Fruit fly (Drosophila melanogaster) whole organism, embryonic: ENCODE measurements around the gene pigs.

Source experiments
- Antp ChIP-seq: fragments of 200-800 bp; sonication (Bioruptor generic); optimal IDR thresholded peaks from 3 replicates; lab custom pipeline; 2016; ENCODE audit warnings: missing biosample characterization, missing genetic modification characterization
- Atf-2 ChIP-seq: fragments of 200-800 bp; sonication (Bioruptor generic); optimal IDR thresholded peaks from 2 replicates; lab custom pipeline; 2016; ENCODE audit warnings: missing biosample characterization, missing genetic modification characterization
- Atf6 ChIP-seq: fragments of 200-800 bp; sonication (Bioruptor generic); IDR thresholded peaks from 2 replicates; pipeline ENCODE4 v1.3.6; 2022; ENCODE audit warnings: missing biosample characterization, missing genetic modification characterization
- Awh ChIP-seq: fragments of 200-800 bp; sonication (Bioruptor generic); IDR thresholded peaks from 2 replicates; pipeline ENCODE4, ENCODE4 v1.3.6; 2022; ENCODE audit warnings: missing biosample characterization, missing genetic modification characterization
- BEAF-32 ChIP-seq: fragments of 200-800 bp; sonication (Bioruptor generic); optimal IDR thresholded peaks from 3 replicates; lab custom pipeline; 2017; ENCODE audit warnings: missing biosample characterization, missing genetic modification characterization, mild to moderate bottlenecking, moderate library complexity, missing genetic modification reagents
- BtbVII ChIP-seq: fragments of 200-800 bp; sonication (Bioruptor generic); optimal IDR thresholded peaks from 3 replicates; lab custom pipeline; 2017; ENCODE audit warnings: missing biosample characterization, mild to moderate bottlenecking, missing genetic modification characterization
- C15 ChIP-seq: fragments of 200-800 bp; sonication (Bioruptor generic); IDR thresholded peaks from 3 replicates; pipeline ENCODE4 v1.3.6; 2022; ENCODE audit warnings: missing biosample characterization, missing genetic modification characterization
- CG1233 ChIP-seq: fragments of 200-800 bp; sonication (Bioruptor generic); optimal IDR thresholded peaks from 4 replicates; lab custom pipeline; 2018; ENCODE audit warnings: missing biosample characterization, mild to moderate bottlenecking, missing genetic modification characterization
- CG3065 ChIP-seq: fragments of 200-800 bp; sonication (Bioruptor generic); optimal IDR thresholded peaks from 2 replicates; lab custom pipeline; 2016; ENCODE audit warnings: missing biosample characterization, missing genetic modification characterization
- CG34224 ChIP-seq: fragments of 200-800 bp; sonication (Bioruptor generic); IDR thresholded peaks from 3 replicates; pipeline ENCODE4 v1.3.6; 2022; ENCODE audit warnings: missing biosample characterization, missing genetic modification characterization; ENCODE audit not compliant: partially characterized antibody
- CG4360 ChIP-seq: fragments of 200-800 bp; sonication (Bioruptor generic); IDR thresholded peaks from 2 replicates; pipeline ENCODE4 v1.3.6; 2022; ENCODE audit warnings: missing biosample characterization, missing genetic modification characterization
- CG4404 ChIP-seq: fragments of 200-800 bp; sonication (Bioruptor generic); IDR thresholded peaks from 2 replicates; pipeline ENCODE4 v1.3.6; 2022; ENCODE audit warnings: missing biosample characterization, missing genetic modification characterization
- CG4730 ChIP-seq: fragments of 200-800 bp; sonication (Bioruptor generic); IDR thresholded peaks from 2 replicates; pipeline ENCODE4 v1.3.6; 2022; ENCODE audit warnings: missing biosample characterization, missing genetic modification characterization
- CG6791 ChIP-seq: fragments of 200-800 bp; sonication (Bioruptor generic); IDR thresholded peaks from 3 replicates; pipeline ENCODE4 v1.3.6; 2022; ENCODE audit warnings: missing biosample characterization, missing genetic modification characterization; ENCODE audit not compliant: partially characterized antibody
- CG8765 ChIP-seq: fragments of 200-800 bp; sonication (Bioruptor generic); IDR thresholded peaks from 2 replicates; pipeline ENCODE4 v1.3.6; 2022; ENCODE audit warnings: missing biosample characterization, missing genetic modification characterization
- CG9609 ChIP-seq: fragments of 200-800 bp; sonication (Bioruptor generic); optimal IDR thresholded peaks from 3 replicates; lab custom pipeline; 2016; ENCODE audit warnings: missing biosample characterization, missing genetic modification characterization
- CG9932 ChIP-seq: fragments of 200-800 bp; sonication (Bioruptor generic); IDR thresholded peaks from 2 replicates; pipeline ENCODE4 v1.3.6; 2022; ENCODE audit warnings: missing biosample characterization, missing genetic modification characterization
- Doc2 ChIP-seq: fragments of 200-800 bp; sonication (Bioruptor generic); IDR thresholded peaks from 2 replicates; pipeline ENCODE4 v1.3.6; 2022; ENCODE audit warnings: missing biosample characterization, missing genetic modification characterization
- Doc3 ChIP-seq: fragments of 200-800 bp; sonication (Bioruptor generic); IDR thresholded peaks from 3 replicates; pipeline ENCODE4 v1.3.6; 2022; ENCODE audit warnings: missing biosample characterization, missing genetic modification characterization; ENCODE audit not compliant: partially characterized antibody
- Dref ChIP-seq: fragments of 200-800 bp; sonication (Bioruptor generic); IDR thresholded peaks from 2 replicates; pipeline ENCODE4 v1.3.6; 2022; ENCODE audit warnings: missing biosample characterization, missing genetic modification characterization
- E2f2 ChIP-seq: fragments of 200-800 bp; sonication (Bioruptor generic); IDR thresholded peaks from 2 replicates; pipeline ENCODE4 v1.3.6; 2022; ENCODE audit warnings: missing biosample characterization, missing genetic modification characterization
- Elba2 ChIP-seq: fragments of 200-800 bp; sonication (Bioruptor generic); optimal IDR thresholded peaks from 3 replicates; lab custom pipeline; 2016; ENCODE audit warnings: missing biosample characterization, missing genetic modification characterization
- Hand ChIP-seq: fragments of 200-800 bp; sonication (Bioruptor generic); optimal IDR thresholded peaks from 2 replicates; lab custom pipeline; 2017; ENCODE audit warnings: mild to moderate bottlenecking, missing biosample characterization, missing genetic modification reagents, missing genetic modification characterization
- Kr ChIP-seq: fragments of 200-800 bp; sonication (Bioruptor generic); optimal IDR thresholded peaks from 2 replicates; lab custom pipeline; 2017; ENCODE audit warnings: missing biosample characterization, mild to moderate bottlenecking, missing genetic modification characterization
- Lim3 ChIP-seq: fragments of 200-800 bp; sonication (Bioruptor generic); IDR thresholded peaks from 2 replicates; pipeline ENCODE4 v1.3.6; 2022; ENCODE audit warnings: missing biosample characterization, missing genetic modification characterization
- MESR4 ChIP-seq: fragments of 200-800 bp; sonication (Bioruptor generic); optimal IDR thresholded peaks from 2 replicates; lab custom pipeline; 2018; ENCODE audit warnings: missing biosample characterization, mild to moderate bottlenecking, missing genetic modification characterization, moderate library complexity
- Meics ChIP-seq: fragments of 200-800 bp; sonication (Bioruptor generic); optimal IDR thresholded peaks from 2 replicates; lab custom pipeline; 2017; ENCODE audit warnings: missing biosample characterization, mild to moderate bottlenecking, missing genetic modification characterization
- Nf-YC ChIP-seq: fragments of 200-800 bp; optimal IDR thresholded peaks from 3 replicates; lab custom pipeline; 2019; ENCODE audit warnings: missing biosample characterization, mild to moderate bottlenecking, missing genetic modification characterization, moderate library complexity
- Poxn ChIP-seq: fragments of 200-800 bp; sonication (Bioruptor generic); IDR thresholded peaks from 2 replicates; pipeline ENCODE4 v1.3.6; 2022; ENCODE audit warnings: missing biosample characterization, missing genetic modification characterization
- YL-1 ChIP-seq: fragments of 200-800 bp; sonication (Bioruptor generic); optimal IDR thresholded peaks from 3 replicates; lab custom pipeline; 2017; ENCODE audit warnings: missing biosample characterization, mild to moderate bottlenecking, missing genetic modification characterization
- ato ChIP-seq: fragments of 200-800 bp; sonication (Bioruptor generic); IDR thresholded peaks from 2 replicates; pipeline ENCODE4 v1.3.6; 2022; ENCODE audit warnings: missing biosample characterization, missing genetic modification characterization; ENCODE audit not compliant: partially characterized antibody
- az2 ChIP-seq: fragments of 200-800 bp; sonication (Bioruptor generic); optimal IDR thresholded peaks from 3 replicates; lab custom pipeline; 2016; ENCODE audit warnings: missing biosample characterization, missing genetic modification characterization
- bigmax ChIP-seq: fragments of 200-800 bp; sonication (Bioruptor generic); optimal IDR thresholded peaks from 2 replicates; lab custom pipeline; 2018; ENCODE audit warnings: missing biosample characterization, mild to moderate bottlenecking, missing genetic modification characterization
- chn ChIP-seq: fragments of 200-800 bp; sonication (Bioruptor generic); optimal IDR thresholded peaks from 2 replicates; lab custom pipeline; 2016; ENCODE audit warnings: missing biosample characterization, missing genetic modification characterization
- crp ChIP-seq, 2 experiments: fragments of 200-800 bp; sonication (Bioruptor generic); optimal IDR thresholded peaks; 2 replicates in 1 of 2; 3 replicates in 1 of 2; lab custom pipeline; 2017; ENCODE audit warnings: missing biosample characterization in 2 of 2, missing genetic modification characterization in 2 of 2, mild to moderate bottlenecking in 1 of 2, moderate library complexity in 1 of 2
- dati ChIP-seq: fragments of 200-800 bp; sonication (Bioruptor generic); IDR thresholded peaks from 2 replicates; pipeline ENCODE4 v1.3.6; 2022; ENCODE audit warnings: missing biosample characterization, missing genetic modification characterization
- dysf ChIP-seq: fragments of 200-800 bp; sonication (Bioruptor generic); IDR thresholded peaks from 3 replicates; pipeline ENCODE4 v1.3.6; 2022; ENCODE audit warnings: missing biosample characterization, missing genetic modification characterization
- gt ChIP-seq: fragments of 200-800 bp; sonication (Bioruptor generic); IDR thresholded peaks from 2 replicates; pipeline ENCODE4 v1.3.6; 2022; ENCODE audit warnings: missing biosample characterization, missing genetic modification characterization
- hkb ChIP-seq, 2 experiments: fragments of 200-800 bp in 1 of 2; fragments of >200 bp in 1 of 2; sonication (Bioruptor generic) in 1 of 2; IDR thresholded peaks in 1 of 2; optimal IDR thresholded peaks in 1 of 2; 2 replicates each; pipeline versions ENCODE4 v1.3.6 to Lab custom; 2017 to 2022; ENCODE audit warnings: missing biosample characterization in 1 of 2, missing genetic modification characterization in 1 of 2
- kah ChIP-seq: fragments of 200-800 bp; sonication (Bioruptor generic); optimal IDR thresholded peaks from 2 replicates; lab custom pipeline; 2018; ENCODE audit warnings: missing biosample characterization, mild to moderate bottlenecking, missing genetic modification characterization
- kni ChIP-seq: fragments of 200-800 bp; sonication (Bioruptor generic); optimal IDR thresholded peaks from 3 replicates; lab custom pipeline; 2017; ENCODE audit warnings: mild to moderate bottlenecking, missing biosample characterization, missing genetic modification reagents, missing genetic modification characterization
- pfk ChIP-seq: fragments of 200-800 bp; sonication (Bioruptor generic); optimal IDR thresholded peaks from 2 replicates; lab custom pipeline; 2018; ENCODE audit warnings: missing biosample characterization, mild to moderate bottlenecking, missing genetic modification characterization, moderate library complexity
- psq ChIP-seq: fragments of 200-800 bp; sonication (Bioruptor generic); optimal IDR thresholded peaks from 2 replicates; lab custom pipeline; 2017; ENCODE audit warnings: missing biosample characterization, missing genetic modification characterization
- sc ChIP-seq, 3 experiments: fragments of >200 bp in 2 of 3; fragments of 200-800 bp in 1 of 3; sonication (Bioruptor generic) in 1 of 3; optimal IDR thresholded peaks; 2 replicates in 2 of 3; 3 replicates in 1 of 3; lab custom pipeline; 2017; ENCODE audit warnings: mild to moderate bottlenecking in 1 of 3, missing biosample characterization in 1 of 3, missing genetic modification characterization in 1 of 3, missing genetic modification reagents in 1 of 3
- sd ChIP-seq: fragments of 200-800 bp; sonication (Bioruptor generic); optimal IDR thresholded peaks from 3 replicates; lab custom pipeline; 2018; ENCODE audit warnings: missing biosample characterization, mild to moderate bottlenecking, missing genetic modification characterization, moderate library complexity
- sr ChIP-seq: fragments of 200-800 bp; sonication (Bioruptor generic); IDR thresholded peaks from 3 replicates; pipeline ENCODE4 v1.3.6; 2022; ENCODE audit warnings: missing biosample characterization, missing genetic modification characterization
- unc-4 ChIP-seq: fragments of 200-800 bp; sonication (Bioruptor generic); IDR thresholded peaks from 2 replicates; pipeline ENCODE4 v1.3.6; 2022; ENCODE audit warnings: missing biosample characterization, missing genetic modification characterization; ENCODE audit not compliant: partially characterized antibody
- vfl ChIP-seq: fragments of 200-800 bp; sonication (Bioruptor generic); optimal IDR thresholded peaks from 2 replicates; lab custom pipeline; 2016; ENCODE audit warnings: missing biosample characterization, missing genetic modification characterization
- zen2 ChIP-seq: fragments of 200-800 bp; sonication (Bioruptor generic); IDR thresholded peaks from 3 replicates; pipeline ENCODE4 v1.3.6; 2022; ENCODE audit warnings: missing biosample characterization, missing genetic modification characterization; ENCODE audit not compliant: partially characterized antibody

pigs gene

dm6 chrX:6624006-6624745 is 24.3 kb downstream of the pigs start (continued):
- TF ChIP-seq gt (GFP tag; lab: Robert Waterston, UW), result no peak
- no peak for TF ChIP-seq E2f2 (GFP tag; lab: Robert Waterston, UW)
- TF ChIP-seq CG4730, result 0 out of 2 replicates have a peak, but pooled peaks have one; percentile 31
- TF ChIP-seq CG9932 (GFP tag; lab: Robert Waterston, UW), result 0 out of 2 replicates have a peak, but pooled peaks have one; percentile 38
- no peak for TF ChIP-seq chn (GFP tag; lab: Kevin White, UChicago)
- TF ChIP-seq crp (GFP tag; optimal IDR thresholded peaks at IDR 0.05; lab: Kevin White, UChicago), result no peak
- TF ChIP-seq unc-4 (GFP tag; lab: Robert Waterston, UW), result no peak
- no peak for TF ChIP-seq Dref (GFP tag; lab: Robert Waterston, UW)
- no peak for TF ChIP-seq sd (tag; lab: Kevin White, UChicago)
- no peak for TF ChIP-seq Awh (GFP tag; lab: Robert Waterston, UW)
- no peak for TF ChIP-seq CG34224
- no peak for TF ChIP-seq Atf-2
- no peak for TF ChIP-seq kah
- TF ChIP-seq Doc2, result no peak
- TF ChIP-seq Hand (GFP tag; lab: Kevin White, UChicago), result no peak
- 0 out of 2 replicates have a peak, but pooled peaks have one; percentile 7 for TF ChIP-seq CG8765 (GFP tag; lab: Robert Waterston, UW)
- no peak for TF ChIP-seq az2 (GFP tag; lab: Kevin White, UChicago)
- no peak for TF ChIP-seq pfk
- TF ChIP-seq psq (GFP tag; lab: Kevin White, UChicago), result no peak
- no peak for TF ChIP-seq vfl (GFP tag; lab: Kevin White, UChicago)
- no peak for TF ChIP-seq Meics (GFP tag; lab: Kevin White, UChicago)
- no peak for TF ChIP-seq YL-1 (GFP tag; lab: Kevin White, UChicago)
- TF ChIP-seq sr (GFP tag; lab: Robert Waterston, UW), result no peak
- TF ChIP-seq sc (optimal IDR thresholded peaks at IDR 0.05; lab: Kevin White, UChicago), result no peak
- TF ChIP-seq sc (GFP tag; optimal IDR thresholded peaks at IDR 0.05; lab: Kevin White, UChicago), result peak; percentile 5
- TF ChIP-seq BtbVII (GFP tag; lab: Kevin White, UChicago), result no peak
- peak; percentile 39 for TF ChIP-seq kni
- TF ChIP-seq CG6791, result no peak
- TF ChIP-seq ato, result no peak
- TF ChIP-seq CG9609, result no peak
- TF ChIP-seq C15 (GFP tag; lab: Robert Waterston, UW), result no peak
- TF ChIP-seq hkb (optimal IDR thresholded peaks at IDR 0.05; lab: Kevin White, UChicago), result no peak
- TF ChIP-seq hkb (GFP tag; IDR thresholded peaks at IDR 0.05; lab: Robert Waterston, UW), result no peak
- TF ChIP-seq Antp, result no peak
- TF ChIP-seq Lim3 (GFP tag; lab: Robert Waterston, UW), result no peak
- TF ChIP-seq Kr (GFP tag; lab: Kevin White, UChicago), result no peak
- TF ChIP-seq CG4404, result peak; percentile 27; the same call in 1 of the 2 replicates
- TF ChIP-seq Poxn (GFP tag; lab: Robert Waterston, UW), result no peak
- no peak for TF ChIP-seq Atf6
- TF ChIP-seq zen2 (GFP tag; lab: Robert Waterston, UW), result no peak
- TF ChIP-seq CG3065 (GFP tag; lab: Kevin White, UChicago), result no peak
- no peak for TF ChIP-seq BEAF-32 (GFP tag; lab: Kevin White, UChicago)
- no peak for TF ChIP-seq Doc3
- TF ChIP-seq CG4360 (GFP tag; lab: Robert Waterston, UW), result no peak
- TF ChIP-seq Elba2, result no peak
- 0 out of 3 replicates have a peak, but pooled peaks have one; percentile 51 for TF ChIP-seq dysf (GFP tag; lab: Robert Waterston, UW)
- TF ChIP-seq CG1233 (GFP tag; lab: Kevin White, UChicago), result no peak
- TF ChIP-seq dati, result no peak
- TF ChIP-seq Nf-YC (tag; lab: Kevin White, UChicago), result no peak
- no peak for TF ChIP-seq bigmax (GFP tag; lab: Kevin White, UChicago)
- no peak for TF ChIP-seq MESR4 (GFP tag; lab: Kevin White, UChicago)
